Fruit fly (Drosophila melanogaster): ENCODE results near the gene repo.

repo gene

dm6 chr3R:18235879-18236278, at the start of gene repo:
Gene repo, plus strand, starts transcription at chr3R:18236192.
- TF ChIP-seq her (GFP tag; optimal IDR thresholded peaks at IDR 0.05), result no peak
- TF ChIP-seq CG6654 (GFP tag; optimal IDR thresholded peaks at IDR 0.05), result no peak
- no peak for TF ChIP-seq btn (GFP tag; optimal IDR thresholded peaks at IDR 0.05)
- TF ChIP-seq CG6765 (GFP tag; optimal IDR thresholded peaks at IDR 0.05), result no peak
- TF ChIP-seq tx (GFP tag; optimal IDR thresholded peaks at IDR 0.05), result no peak
- TF ChIP-seq CG14441 (GFP tag; IDR thresholded peaks at IDR 0.05), result no peak
- TF ChIP-seq crc (GFP tag; optimal IDR thresholded peaks at IDR 0.05), result no peak
- 0 out of 3 replicates have a peak, but pooled peaks have one; percentile 30 for TF ChIP-seq Opbp (GFP tag; IDR thresholded peaks at IDR 0.05; ENCODE audit: partially characterized antibody)
- peak; percentile 37 for TF ChIP-seq zen (tag; optimal IDR thresholded peaks at IDR 0.05)
- TF ChIP-seq CG12155 (GFP tag; optimal IDR thresholded peaks at IDR 0.05), result no peak
- TF ChIP-seq zf30C (GFP tag; optimal IDR thresholded peaks at IDR 0.05), result no peak
- no peak for TF ChIP-seq CG4854 (GFP tag; optimal IDR thresholded peaks at IDR 0.05)
- TF ChIP-seq CTCF (GFP tag; optimal IDR thresholded peaks at IDR 0.05), result no peak
- no peak for TF ChIP-seq CG13296 (GFP tag; optimal IDR thresholded peaks at IDR 0.05)
- no peak for TF ChIP-seq eyg (GFP tag; optimal IDR thresholded peaks at IDR 0.05)
- no peak for TF ChIP-seq CG31224 (GFP tag; IDR thresholded peaks at IDR 0.05)
- TF ChIP-seq ranshi (GFP tag; IDR thresholded peaks at IDR 0.05), result no peak
- no peak for TF ChIP-seq fd96Cb (tag; optimal IDR thresholded peaks at IDR 0.05)
- no peak for TF ChIP-seq dm (GFP tag; optimal IDR thresholded peaks at IDR 0.05)
- no peak for TF ChIP-seq CG7963 (GFP tag; IDR thresholded peaks at IDR 0.05; ENCODE audit: partially characterized antibody)
- TF ChIP-seq Dad (GFP tag; optimal IDR thresholded peaks at IDR 0.05), result no peak
- TF ChIP-seq Kr (GFP tag; optimal IDR thresholded peaks at IDR 0.05), result no peak
- TF ChIP-seq otp (GFP tag; IDR thresholded peaks at IDR 0.05), result 0 out of 3 replicates have a peak, but pooled peaks have one; percentile 25
- no peak for TF ChIP-seq Sox102F (GFP tag; optimal IDR thresholded peaks at IDR 0.05)
- no peak for TF ChIP-seq MBD-R2 (GFP tag; IDR thresholded peaks at IDR 0.05)
- no peak for TF ChIP-seq insv (GFP tag; optimal IDR thresholded peaks at IDR 0.05)
- no peak for TF ChIP-seq pum (GFP tag; optimal IDR thresholded peaks at IDR 0.05)
- no peak for TF ChIP-seq nerfin-2 (GFP tag; IDR thresholded peaks at IDR 0.05; ENCODE audit: partially characterized antibody)
- TF ChIP-seq CG31365 (tag; optimal IDR thresholded peaks at IDR 0.05), result no peak
- TF ChIP-seq Lim3 (GFP tag; IDR thresholded peaks at IDR 0.05), result no peak
- no peak for TF ChIP-seq nau (GFP tag; optimal IDR thresholded peaks at IDR 0.05)
- TF ChIP-seq abd-A (tag; optimal IDR thresholded peaks at IDR 0.05), result no peak
- no peak for TF ChIP-seq tin (GFP tag; optimal IDR thresholded peaks at IDR 0.05)
- no peak for TF ChIP-seq BtbVII (GFP tag; optimal IDR thresholded peaks at IDR 0.05)
- no peak for TF ChIP-seq esg (GFP tag; conservative IDR thresholded peaks at IDR 0.05)
- TF ChIP-seq Max (GFP tag; optimal IDR thresholded peaks at IDR 0.05), result no peak
- no peak for TF ChIP-seq CkIIα-i1 (GFP tag; IDR thresholded peaks at IDR 0.05)
- no peak for TF ChIP-seq CG31441 (GFP tag; IDR thresholded peaks at IDR 0.05)
- no peak for TF ChIP-seq Neu2 (GFP tag; optimal IDR thresholded peaks at IDR 0.05; ENCODE audit: borderline replicate concordance)
- TF ChIP-seq repo (GFP tag; optimal IDR thresholded peaks at IDR 0.05), result peak; percentile 19
- TF ChIP-seq Hsf (GFP tag; optimal IDR thresholded peaks at IDR 0.05), result no peak
- TF ChIP-seq Jarid2 (GFP tag; optimal IDR thresholded peaks at IDR 0.05), result peak; percentile 47
- TF ChIP-seq CG17912 (GFP tag; optimal IDR thresholded peaks at IDR 0.05), result no peak
- peak in 1 of 2 experiments; percentile 51 for TF ChIP-seq tll (GFP tag; optimal IDR thresholded peaks at IDR 0.05)
- TF ChIP-seq D (optimal IDR thresholded peaks at IDR 0.05), result no peak
- no peak for TF ChIP-seq D (GFP tag; optimal IDR thresholded peaks at IDR 0.05)
- no peak for TF ChIP-seq Awh (GFP tag; IDR thresholded peaks at IDR 0.05)
- TF ChIP-seq Nf-YA (GFP tag; IDR thresholded peaks at IDR 0.05), result peak; percentile 89
- no peak for TF ChIP-seq NC2β (GFP tag; optimal IDR thresholded peaks at IDR 0.05)
- no peak for TF ChIP-seq zen2 (GFP tag; IDR thresholded peaks at IDR 0.05; ENCODE audit: partially characterized antibody)
- TF ChIP-seq CG5953 (GFP tag; IDR thresholded peaks at IDR 0.05), result no peak
- TF ChIP-seq sim (GFP tag; IDR thresholded peaks at IDR 0.05), result no peak
- TF ChIP-seq nerfin-1 (tag; optimal IDR thresholded peaks at IDR 0.05), result peak; percentile 43
